Fruit fly (Drosophila melanogaster): ENCODE results near the gene CG9265.
A peak's percentile ranks its signal among the peaks of the same experiment; 100 is the strongest.

DNA sequence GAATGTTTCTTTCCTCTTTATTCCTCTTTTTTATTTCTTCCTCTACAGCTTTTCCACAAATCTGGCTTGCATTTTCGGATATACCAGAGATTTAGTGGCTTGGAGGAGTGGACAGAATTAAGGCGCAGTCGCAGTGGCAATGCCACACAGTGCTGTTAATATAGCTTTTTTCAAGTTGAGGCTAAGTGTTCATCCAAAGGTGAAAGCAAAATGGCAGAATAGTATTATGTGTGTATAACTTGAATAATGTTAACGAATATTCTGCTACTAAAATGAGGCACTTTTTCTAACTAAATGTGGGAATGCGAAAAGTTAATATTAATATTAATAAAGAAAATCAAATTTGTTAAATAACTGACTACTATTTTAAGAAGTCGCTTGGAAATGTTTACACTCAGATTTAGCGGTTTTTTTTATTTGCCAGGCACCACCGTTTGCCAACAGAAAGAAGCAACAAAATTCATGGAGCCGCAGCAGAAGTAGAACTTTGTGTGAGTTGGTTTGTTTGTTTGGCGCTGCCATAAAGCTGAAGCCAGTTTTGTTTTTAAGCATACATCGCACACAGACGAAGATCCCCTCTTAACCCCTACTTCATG lies 58.1 kb downstream of the CG9265 start:
- no peak for TF ChIP-seq psq (GFP tag; optimal IDR thresholded peaks at IDR 0.05)
- peak; percentile 53 for TF ChIP-seq Myc (optimal IDR thresholded peaks at IDR 0.05)
- TF ChIP-seq CG9705 (GFP tag; optimal IDR thresholded peaks at IDR 0.05), result no peak
- no peak for TF ChIP-seq Hr78 (GFP tag; optimal IDR thresholded peaks at IDR 0.05)
- no peak for TF ChIP-seq dsf (GFP tag; optimal IDR thresholded peaks at IDR 0.05; ENCODE audit: borderline replicate concordance)
- no peak for TF ChIP-seq rgr (GFP tag; optimal IDR thresholded peaks at IDR 0.05)
- TF ChIP-seq sv (GFP tag; optimal IDR thresholded peaks at IDR 0.05), result no peak
- TF ChIP-seq fru (GFP tag; optimal IDR thresholded peaks at IDR 0.05), result no peak
- TF ChIP-seq Jra (GFP tag; optimal IDR thresholded peaks at IDR 0.05), result no peak
- no peak for TF ChIP-seq OdsH (GFP tag; optimal IDR thresholded peaks at IDR 0.05)
- no peak for TF ChIP-seq Hr83 (GFP tag; optimal IDR thresholded peaks at IDR 0.05; ENCODE audit: poor library complexity, severe bottlenecking)
- no peak for TF ChIP-seq GATAd (GFP tag; optimal IDR thresholded peaks at IDR 0.05)
- no peak for TF ChIP-seq br (GFP tag; optimal IDR thresholded peaks at IDR 0.05)
- no peak for TF ChIP-seq pan (optimal IDR thresholded peaks at IDR 0.05)

All from whole organism, wandering third instar larva.